Fruit fly (Drosophila melanogaster) whole organism, larva: Measurements from ENCODE around the gene CG46339.

Experiments used
- noc ChIP-seq: fragments of 200-800 bp; sonication (Bioruptor generic); optimal IDR thresholded peaks from 3 replicates; lab custom pipeline; 2019; ENCODE audit warnings: missing biosample characterization, mild to moderate bottlenecking, missing genetic modification characterization, moderate library complexity

CG46339 gene

DNA sequence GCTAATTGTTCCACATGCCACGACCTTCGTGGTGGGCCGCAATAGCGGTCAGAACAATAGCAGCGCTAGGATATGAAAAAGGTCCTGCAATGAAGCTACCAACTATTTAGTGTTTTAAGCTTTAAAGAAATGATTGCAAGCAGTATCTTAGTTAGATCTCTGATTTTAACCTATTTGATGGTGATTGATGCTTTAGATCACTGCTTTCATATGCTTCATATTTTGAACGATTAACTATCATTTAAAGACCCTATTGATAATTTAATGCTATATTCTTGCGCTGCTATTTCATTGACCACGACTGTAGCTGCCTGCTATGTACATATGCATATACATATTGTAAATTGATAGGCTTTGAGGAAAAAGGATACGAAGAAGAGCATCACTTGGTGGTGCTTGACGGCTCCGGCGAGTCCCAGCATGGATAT, 48.2 kb downstream of the CG46339 start:
- peak; percentile 88 for TF ChIP-seq noc (tag; lab: Kevin White, UChicago)

DNA sequence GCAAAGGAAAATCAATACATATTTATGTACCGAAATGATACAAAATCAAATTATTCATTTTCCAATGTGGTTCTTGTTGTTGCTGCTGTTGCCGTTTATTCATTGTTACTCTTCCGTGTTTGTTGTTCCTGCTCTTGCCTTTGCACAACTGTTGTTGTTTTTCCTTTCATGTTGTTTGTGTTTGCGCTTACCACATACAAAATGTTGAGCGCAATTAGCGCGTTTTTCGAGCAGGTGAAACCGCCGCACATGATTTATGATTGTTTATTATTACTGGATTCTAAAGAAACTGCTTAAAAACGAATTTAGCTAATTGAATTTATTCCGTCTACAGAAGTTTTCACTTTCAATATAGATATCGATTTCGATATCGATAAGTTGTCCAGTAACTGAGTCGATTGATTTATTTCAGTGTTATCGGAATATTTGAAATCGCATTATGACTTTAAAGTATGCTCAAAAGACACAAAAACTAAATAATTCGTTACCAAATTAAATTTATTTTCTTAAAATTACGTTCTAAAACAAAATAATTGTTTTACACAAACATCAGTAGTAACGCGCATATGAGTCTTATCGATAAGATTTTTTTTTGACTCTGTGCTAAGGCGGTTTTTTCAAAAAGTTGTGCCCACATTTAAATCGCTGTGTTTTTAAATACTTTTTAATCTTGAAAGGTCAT, 49.0 kb downstream of the CG46339 start, which contains the start of gene Tsp97E:
Gene Tsp97E, minus strand, starts transcription at position 366 of the 682 bp plus-strand sequence.
- TF ChIP-seq noc (tag; lab: Kevin White, UChicago) = no peak

DNA sequence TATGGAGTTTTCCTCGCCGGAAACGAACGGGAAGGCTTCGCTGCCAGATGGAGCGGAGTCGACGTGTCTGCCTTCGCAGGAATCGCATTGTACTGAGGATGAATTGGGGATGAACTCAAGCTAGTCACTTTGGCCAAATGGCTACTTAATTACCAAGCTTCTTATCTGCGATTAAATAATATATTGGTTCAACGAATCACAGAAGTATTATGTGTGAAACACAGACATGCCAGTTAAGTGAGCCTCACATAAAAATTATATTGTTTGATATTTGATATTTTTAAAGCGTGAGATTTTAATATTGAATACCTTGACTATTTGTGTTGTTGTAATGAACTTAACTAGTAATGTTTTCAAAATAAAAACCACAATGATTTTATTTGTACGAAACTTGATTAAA, 50.8 kb downstream of the CG46339 start, which contains the start of gene Gr97a:
Gene Gr97a, minus strand, starts transcription at position 101 of the 400 bp plus-strand sequence.
- TF ChIP-seq noc (tag; lab: Kevin White, UChicago) = no peak

DNA sequence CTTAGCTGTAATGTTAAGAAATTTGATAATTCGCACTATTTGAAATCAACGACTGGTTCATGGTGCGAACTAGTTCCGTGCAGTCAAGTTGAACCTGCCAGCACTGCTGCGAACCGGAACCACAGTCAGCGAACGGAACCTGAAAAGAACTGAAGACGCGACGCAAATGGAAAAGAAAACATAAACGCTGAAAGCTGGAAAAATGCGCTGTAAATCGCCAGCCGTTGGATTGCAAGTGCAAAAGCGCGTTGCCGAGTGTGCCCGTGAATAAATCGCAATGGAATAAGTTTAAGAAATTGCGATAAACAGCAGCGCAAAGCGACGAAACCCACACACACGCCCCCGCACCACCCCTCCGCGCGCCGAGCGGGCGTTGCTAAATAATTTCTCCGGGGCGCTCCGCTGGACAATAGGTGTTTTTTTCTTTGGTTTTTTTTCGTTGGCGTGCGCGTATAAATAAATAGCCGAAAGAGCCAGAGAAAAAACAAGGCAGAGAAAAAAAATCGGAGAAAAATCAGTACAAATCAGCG, 51.3 kb downstream of the CG46339 start, which contains the start of gene CG5521:
Gene CG5521, plus strand, starts transcription at position 137 of the 530 bp plus-strand sequence.
- TF ChIP-seq noc (tag; lab: Kevin White, UChicago) = peak; percentile 20

DNA sequence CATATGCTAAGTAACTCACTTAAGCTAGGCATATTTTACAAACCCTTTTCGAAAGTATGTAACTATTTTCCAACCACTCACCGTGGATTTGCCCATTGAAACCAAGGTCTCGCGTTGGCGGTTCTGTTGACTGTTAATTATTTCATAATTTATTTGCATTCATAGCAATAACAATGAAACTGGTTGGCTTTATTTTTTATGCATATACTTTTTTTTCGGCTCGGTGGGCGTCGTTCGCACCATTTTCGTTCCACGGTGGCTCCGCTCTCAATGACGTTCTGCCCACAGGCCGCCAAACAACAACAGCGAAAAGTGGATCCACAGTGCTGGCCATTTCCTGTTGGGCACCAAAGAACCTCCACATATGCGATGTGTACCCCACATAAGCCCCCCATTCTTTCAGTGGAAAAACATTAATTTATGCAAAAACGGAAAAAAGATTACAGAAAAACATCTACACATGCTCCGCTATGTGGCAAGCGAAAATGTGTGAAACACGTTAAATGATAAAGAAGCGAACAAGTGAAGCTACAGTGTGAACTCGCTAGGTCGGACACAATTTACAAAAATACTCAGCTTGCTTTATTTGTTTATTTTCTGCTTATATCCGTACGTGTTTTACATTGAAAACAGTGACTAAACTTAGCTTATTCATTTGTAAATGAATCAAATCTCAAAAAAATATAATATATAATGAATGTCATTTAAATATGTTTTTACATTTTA, 52.2 kb downstream of the CG46339 start:
- TF ChIP-seq noc (tag; lab: Kevin White, UChicago) = peak; percentile 41

DNA sequence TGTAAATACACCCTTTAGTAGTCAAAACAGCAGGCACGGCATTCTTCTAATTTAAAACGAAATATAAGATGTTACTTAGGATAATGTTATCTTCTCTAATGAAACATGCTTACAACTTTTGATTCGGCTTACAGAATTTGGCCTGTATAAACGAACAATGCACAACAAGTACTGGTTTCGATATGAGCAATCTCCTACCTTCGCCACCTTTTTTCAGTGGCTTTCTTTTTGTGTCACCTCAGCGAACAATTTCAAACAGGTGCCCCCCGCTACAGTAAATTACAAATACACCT, 52.7 kb downstream of the CG46339 start:
- TF ChIP-seq noc (tag; lab: Kevin White, UChicago) = no peak

DNA sequence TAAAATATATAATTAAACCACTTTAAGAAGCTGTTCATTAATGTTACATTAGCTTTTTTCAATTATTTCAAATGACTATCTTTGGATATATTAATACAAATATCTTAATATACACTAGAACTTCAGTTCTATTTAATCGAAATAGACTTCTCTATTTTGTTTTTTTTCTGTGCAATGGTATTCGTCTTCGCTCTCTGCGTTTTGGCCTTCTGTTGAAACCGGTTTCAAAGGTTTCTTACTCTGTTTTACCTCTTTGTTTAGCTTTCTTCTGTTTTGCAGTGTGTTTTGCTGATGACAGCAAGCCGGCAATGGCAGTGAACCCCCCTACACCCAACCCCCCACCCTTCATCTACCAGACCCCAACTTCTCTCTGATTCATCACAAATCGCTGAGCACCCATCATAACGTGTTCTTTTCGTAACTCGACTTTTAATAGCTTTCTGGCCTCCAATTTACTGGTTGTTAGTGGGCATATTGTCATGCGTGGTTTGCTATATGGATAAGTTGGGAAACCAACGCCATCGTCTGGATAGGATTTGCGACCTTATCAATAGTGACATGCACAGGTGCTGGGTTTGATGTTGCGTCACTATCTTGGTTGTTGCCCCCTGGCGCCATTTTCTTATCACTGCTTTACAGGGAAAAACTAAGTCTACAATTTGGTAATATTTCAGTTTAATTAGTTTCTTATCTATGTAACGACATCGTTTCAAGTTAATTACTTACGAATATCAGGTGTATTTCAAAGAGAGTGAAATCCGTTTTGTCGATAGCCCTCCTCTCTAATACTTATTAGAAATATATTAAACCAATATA, 53.5 kb downstream of the CG46339 start:
- TF ChIP-seq noc (tag; lab: Kevin White, UChicago) = peak; percentile 2

DNA sequence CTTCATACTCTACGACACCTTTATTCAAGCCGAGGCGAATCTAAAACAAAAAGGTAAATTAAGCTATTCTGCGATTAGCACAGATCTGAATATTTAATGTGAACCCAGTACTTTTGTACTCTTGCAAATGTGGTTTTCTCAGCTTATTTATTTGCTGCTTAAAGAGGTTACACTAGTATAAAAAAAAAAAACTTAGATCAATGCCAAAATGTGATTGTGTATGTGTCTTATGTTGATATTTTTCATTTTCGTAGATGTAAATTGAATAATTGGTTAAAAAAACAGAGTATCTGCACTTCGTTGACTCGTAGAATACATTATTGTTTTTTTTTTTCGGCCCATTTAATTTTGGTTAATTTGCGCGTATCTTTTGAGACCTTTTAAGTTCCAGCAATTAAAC, 54.2 kb downstream of the CG46339 start:
- TF ChIP-seq noc (tag; lab: Kevin White, UChicago) = peak; percentile 77

DNA sequence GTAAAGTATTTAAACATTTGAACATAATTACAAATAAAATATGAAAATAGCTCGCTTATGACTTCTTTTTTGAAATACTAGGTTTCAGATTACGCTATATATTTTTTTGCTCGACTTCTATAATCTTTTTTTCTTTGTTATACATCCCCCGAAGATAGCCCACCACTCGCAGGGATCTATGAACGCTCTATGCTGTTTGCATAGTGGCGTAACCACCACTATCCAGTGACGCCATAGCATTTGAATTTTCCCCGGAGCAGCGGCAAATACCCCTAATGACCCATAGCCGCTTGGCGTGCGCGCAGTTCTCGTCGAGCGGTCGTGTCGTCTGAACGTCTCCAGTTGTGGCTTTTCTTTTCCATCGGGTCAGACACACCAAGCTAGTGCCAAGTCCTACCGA, 62.7 kb downstream of the CG46339 start, which contains the start of the genes CG14253 and CG46313:
Gene CG14253, plus strand, starts transcription at position 301 of the 400 bp plus-strand sequence.
Gene CG46313, plus strand, starts transcription at position 301 of the 400 bp plus-strand sequence.
- no peak for TF ChIP-seq noc (tag; lab: Kevin White, UChicago)

DNA sequence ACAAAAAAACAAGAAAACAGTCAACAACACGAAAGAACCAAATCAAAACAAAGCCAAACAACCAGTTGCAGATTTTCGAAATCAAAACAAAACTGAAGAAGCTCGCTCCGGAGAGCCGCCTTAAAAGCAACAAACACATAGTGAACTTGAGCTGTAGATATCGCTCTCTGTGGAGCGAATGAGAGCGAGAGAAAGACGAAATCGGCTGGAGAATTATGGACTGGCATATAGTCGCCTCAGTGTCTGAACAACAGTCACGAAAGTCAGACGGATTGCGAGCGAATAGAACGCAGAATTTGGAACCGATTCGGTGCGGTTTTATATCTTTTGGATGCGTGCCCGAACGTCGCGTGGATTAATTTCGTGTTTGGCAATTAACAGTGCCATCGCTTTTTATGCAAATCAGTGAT, 64.7 kb downstream of the CG46339 start:
- peak; percentile 28 for TF ChIP-seq noc (tag; lab: Kevin White, UChicago)

DNA sequence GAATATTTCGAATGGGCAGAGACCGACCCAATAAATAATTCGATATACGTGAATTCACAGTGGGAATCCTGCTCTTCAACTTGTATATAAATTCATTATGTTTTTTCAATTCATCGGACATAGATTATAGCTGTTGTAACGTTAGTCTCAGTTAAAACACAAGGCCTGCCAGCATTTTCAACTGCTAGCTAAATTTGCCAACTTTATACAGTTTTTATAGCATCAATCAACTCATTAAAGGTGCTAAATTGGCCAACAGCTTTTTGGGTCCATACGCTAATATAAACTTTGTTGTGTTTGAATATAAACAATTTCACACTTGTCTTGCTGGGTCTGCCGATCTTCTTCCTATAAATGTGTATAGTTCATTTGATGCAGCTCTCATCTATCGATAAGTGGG, 66.5 kb downstream of the CG46339 start:
- no peak for TF ChIP-seq noc (tag; lab: Kevin White, UChicago)

DNA sequence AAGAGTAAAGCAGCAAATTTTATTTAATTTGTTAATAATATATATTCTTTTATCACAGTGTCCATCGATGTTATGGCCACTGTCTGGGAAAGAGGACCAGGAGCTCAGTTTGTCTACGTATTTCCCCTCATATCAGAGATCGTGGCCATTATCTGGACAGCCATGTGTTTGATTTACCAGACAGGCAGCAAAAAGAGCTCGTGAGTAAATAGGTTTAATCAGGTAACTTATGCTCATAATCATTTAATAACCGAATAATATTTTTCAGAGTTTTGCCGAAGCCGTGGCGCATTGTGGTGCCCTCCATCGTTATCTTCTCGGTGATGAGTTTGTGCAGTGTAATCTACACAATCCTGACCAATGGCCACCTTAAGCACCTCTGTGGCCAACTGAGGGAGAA, 68.9 kb downstream of the CG46339 start:
- peak; percentile 64 for TF ChIP-seq noc (tag; lab: Kevin White, UChicago)

DNA sequence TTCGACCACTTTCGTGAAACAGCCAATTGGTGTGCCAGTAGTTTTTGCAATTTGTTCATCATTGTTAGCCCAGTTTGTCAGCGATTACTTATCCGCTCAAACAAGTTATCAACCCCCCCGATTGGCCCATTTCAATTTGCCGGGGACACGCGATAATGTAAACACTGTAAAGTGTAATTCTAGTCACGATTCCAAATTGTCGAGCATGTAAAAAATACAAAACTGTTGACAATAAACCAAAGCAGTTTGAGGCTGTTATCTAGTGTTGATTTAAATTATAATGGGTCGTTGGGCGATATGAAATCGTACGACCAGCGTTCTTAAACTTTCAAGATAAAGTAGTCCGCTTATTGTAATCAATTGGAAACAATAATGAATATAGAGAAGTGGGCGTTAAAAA, 71.9 kb downstream of the CG46339 start:
- no peak for TF ChIP-seq noc (tag; lab: Kevin White, UChicago)

DNA sequence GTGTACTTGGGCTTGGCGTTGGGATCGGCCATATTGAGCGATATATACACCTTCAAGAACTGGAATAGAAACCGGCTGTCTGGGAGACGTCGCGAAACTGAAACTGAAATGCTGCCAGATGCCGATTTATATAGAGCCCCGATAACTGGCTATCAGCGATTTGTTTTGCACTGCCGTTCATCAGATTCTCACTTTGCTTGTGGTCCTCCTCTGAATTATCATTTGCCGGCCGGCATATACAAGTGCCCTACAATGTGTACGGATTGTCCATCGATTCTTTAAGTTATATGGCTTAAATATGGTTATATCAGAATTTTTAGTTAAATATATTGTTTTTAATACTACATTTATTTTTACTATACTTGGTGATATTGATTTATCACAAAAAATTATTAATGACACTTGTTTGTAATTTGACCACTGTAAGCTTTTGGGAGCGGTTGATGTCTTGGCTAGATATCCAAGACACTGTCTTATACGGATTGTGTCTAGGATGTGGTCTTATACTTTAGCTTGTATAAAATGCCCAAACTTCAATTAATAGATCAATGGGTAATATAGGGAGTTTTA, 72.9 kb downstream of the CG46339 start, which contains the start of gene CG31075:
Gene CG31075, minus strand, starts transcription at position 106 of the 570 bp plus-strand sequence.
- TF ChIP-seq noc (tag; lab: Kevin White, UChicago) = peak; percentile 85
